Fruit fly (Drosophila melanogaster) whole organism, wandering third instar larva: Measurements from ENCODE around the gene jumu.

Experiments
- CG32264 ChIP-seq: fragments of 200-800 bp; sonication (Bioruptor generic); optimal IDR thresholded peaks from 2 replicates; lab custom pipeline; 2016; ENCODE audit warnings: missing biosample characterization, missing genetic modification characterization
- CG9705 ChIP-seq: fragments of 200-800 bp; sonication (Bioruptor generic); optimal IDR thresholded peaks from 2 replicates; lab custom pipeline; 2018; ENCODE audit warnings: missing biosample characterization, mild to moderate bottlenecking, missing genetic modification characterization
- Hnf4 ChIP-seq: fragments of 200-800 bp; sonication (Bioruptor generic); optimal IDR thresholded peaks from 2 replicates; lab custom pipeline; 2016; ENCODE audit warnings: missing biosample characterization, mild to moderate bottlenecking, missing genetic modification characterization
- dl ChIP-seq, 2 experiments: fragments of 175-275, 200-275 bp in 1 of 2; fragments of 200-275 bp in 1 of 2; sonication (Bioruptor generic); optimal IDR thresholded peaks; lab custom pipeline; 2018; ENCODE audit warnings: mild to moderate bottlenecking in 2 of 2, missing biosample characterization in 2 of 2, missing genetic modification characterization in 2 of 2, moderate library complexity in 2 of 2; ENCODE audit not compliant: partially characterized antibody in 2 of 2, insufficient read depth in 1 of 2
- psq ChIP-seq: fragments of 200-800 bp; sonication (Bioruptor generic); optimal IDR thresholded peaks from 3 replicates; lab custom pipeline; 2017; ENCODE audit warnings: missing biosample characterization, mild to moderate bottlenecking, missing genetic modification characterization, moderate library complexity

- TF ChIP-seq dl (GFP tag; optimal IDR thresholded peaks at IDR 0.05; lab: Kevin White, UChicago; ENCODE audit: insufficient read depth in 1 of 2, partially characterized antibody in 2 of 2) (no peak), psq (GFP tag; lab: Kevin White, UChicago) (no peak), Hnf4 (GFP tag; lab: Kevin White, UChicago) (no peak), CG9705 (GFP tag; lab: Kevin White, UChicago) (no peak), CG32264 (no peak)
These were observed 30.0 kb downstream of the jumu start for dm6 chr3R:10380025-10380424.
